Worm (Caenorhabditis elegans) whole organism, early embryonic: Measurements from ENCODE around the gene cyp-34A10.

Source experiments
- aly-1 ChIP-seq: sonication (generic microtip); optimal IDR thresholded peaks from 2 replicates; lab custom pipeline; 2016; ENCODE audit warnings: missing genetic modification characterization, missing compliant biosample characterization
- ama-1 ChIP-seq: fragments of 150-350 bp; optimal IDR thresholded peaks from 2 replicates; lab custom pipeline; 2014
- ceh-13 ChIP-seq: fragments of 200-800 bp; sonication (Bioruptor generic); optimal IDR thresholded peaks from 2 replicates; lab custom pipeline; 2018; ENCODE audit warnings: mild to moderate bottlenecking, missing genetic modification characterization, missing compliant biosample characterization
- ceh-36 ChIP-seq: sonication (generic microtip); optimal IDR thresholded peaks from 2 replicates; lab custom pipeline; 2016; ENCODE audit warnings: missing genetic modification characterization, inconsistent platforms, missing compliant biosample characterization
- hmbx-1 ChIP-seq: sonication (generic microtip); optimal IDR thresholded peaks from 2 replicates; lab custom pipeline; 2016; ENCODE audit warnings: mild to moderate bottlenecking, missing genetic modification characterization, missing compliant biosample characterization
- pes-1 ChIP-seq: fragments of 200-800 bp; sonication (Bioruptor generic); IDR thresholded peaks from 2 replicates; pipeline ENCODE4 v1.3.6; 2022; ENCODE audit warnings: missing genetic modification reagents, missing genetic modification characterization, missing compliant biosample characterization
- tbx-37 ChIP-seq: fragments of 200-800 bp; sonication (Bioruptor generic); conservative IDR thresholded peaks from 2 replicates; pipeline ENCODE4 v1.3.6; 2022; ENCODE audit warnings: missing genetic modification reagents, missing genetic modification characterization, missing compliant biosample characterization

DNA sequence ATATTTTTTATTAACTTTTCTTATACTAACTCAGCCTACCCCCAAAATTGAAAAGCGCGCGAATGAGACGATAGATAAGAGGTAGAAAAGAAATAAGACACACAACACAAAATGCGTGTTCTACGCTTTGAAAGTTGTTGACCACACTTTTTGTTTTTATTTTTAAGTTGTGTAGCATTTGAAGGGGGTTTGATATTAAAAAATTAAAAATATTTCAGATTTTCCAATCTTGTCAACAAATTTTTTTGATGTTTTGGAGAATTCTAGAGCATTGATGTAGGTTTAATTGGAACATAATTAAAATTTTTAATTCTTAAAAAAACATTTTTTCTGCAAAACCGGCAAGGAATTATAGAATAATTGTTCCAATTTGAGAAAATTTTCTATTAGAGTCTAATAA, 11.6 kb downstream of the cyp-34A10 start, which contains the start of gene cyp-34A6:
- TF ChIP-seq ceh-36 (no peak), ceh-13 (GFP tag; lab: Kevin White, UChicago) (no peak), hmbx-1 (tag; lab: Kevin White, UChicago) (no peak), ama-1 (lab: Kevin White, UChicago) (no peak), pes-1 (GFP tag; lab: Robert Waterston, UW) (no peak), tbx-37 (GFP tag; lab: Robert Waterston, UW) (no peak), aly-1 (no peak)
